Fruit fly (Drosophila melanogaster): ENCODE measurements around the gene Acbp1.

The Acbp1 gene

DNA sequence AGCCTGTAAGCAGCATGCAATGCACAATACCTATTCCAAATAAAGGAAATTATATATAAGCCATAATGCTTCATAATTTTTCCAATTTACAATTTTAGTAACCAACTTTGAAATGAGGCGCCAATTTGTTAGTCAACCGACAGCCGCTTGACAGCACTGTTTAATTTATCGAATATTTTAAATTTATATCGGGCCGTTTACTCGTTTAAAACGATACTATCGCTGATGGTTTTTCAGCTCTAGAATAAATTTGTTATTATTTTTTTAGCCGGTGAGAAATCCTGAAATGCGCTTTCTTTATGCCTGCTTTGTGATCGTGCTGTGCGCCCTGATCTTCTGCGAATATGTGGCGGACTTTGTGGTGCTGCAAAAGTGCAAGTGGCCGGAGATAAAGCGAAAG, 36.5 kb upstream of the Acbp1 start, which contains the start of gene PGAP5 (continued):
- TF ChIP-seq CG6854 (GFP tag; optimal IDR thresholded peaks at IDR 0.05) (no peak), CHES-1-like (GFP tag; optimal IDR thresholded peaks at IDR 0.05) (peak; percentile 26), tup (GFP tag; optimal IDR thresholded peaks at IDR 0.05) (no peak), CG6765 (GFP tag; optimal IDR thresholded peaks at IDR 0.05) (no peak), CG2120 (GFP tag; optimal IDR thresholded peaks at IDR 0.05) (peak; percentile 60), bab2 (GFP tag; optimal IDR thresholded peaks at IDR 0.05) (peak; percentile 1), klu (GFP tag; IDR thresholded peaks at IDR 0.05) (no peak), CG32532 (GFP tag; IDR thresholded peaks at IDR 0.05) (0 out of 2 replicates have a peak, but pooled peaks have one; percentile 25), CG12299 (tag; optimal IDR thresholded peaks at IDR 0.05) (no peak), CG8478 (optimal IDR thresholded peaks at IDR 0.05) (no peak), CG18476 (GFP tag; optimal IDR thresholded peaks at IDR 0.05) (no peak), caup (GFP tag; optimal IDR thresholded peaks at IDR 0.05; ENCODE audit: severe bottlenecking) (no peak), CG31365 (tag; optimal IDR thresholded peaks at IDR 0.05) (no peak), CG10321 (GFP tag; IDR thresholded peaks at IDR 0.05) (no peak), HLH4C (GFP tag; IDR thresholded peaks at IDR 0.05; ENCODE audit: partially characterized antibody) (peak; percentile 85), CG11504 (tag; optimal IDR thresholded peaks at IDR 0.05) (no peak), ATbp (GFP tag; optimal IDR thresholded peaks at IDR 0.05) (no peak), CG13894 (tag; optimal IDR thresholded peaks at IDR 0.05) (no peak), CG7357 (GFP tag; IDR thresholded peaks at IDR 0.05) (no peak), CG4424 (GFP tag; optimal IDR thresholded peaks at IDR 0.05) (no peak), CG12236 (GFP tag; optimal IDR thresholded peaks at IDR 0.05) (no peak), usp (GFP tag; optimal IDR thresholded peaks at IDR 0.05) (no peak), CTCF (GFP tag; optimal IDR thresholded peaks at IDR 0.05) (no peak), pita (GFP tag; optimal IDR thresholded peaks at IDR 0.05) (no peak), CG8944 (GFP tag; optimal IDR thresholded peaks at IDR 0.05) (no peak), pzg (GFP tag; optimal IDR thresholded peaks at IDR 0.05) (peak; percentile 84), CG16815 (GFP tag; optimal IDR thresholded peaks at IDR 0.05) (no peak), CG16863 (GFP tag; optimal IDR thresholded peaks at IDR 0.05) (peak; percentile 34), az2 (GFP tag; optimal IDR thresholded peaks at IDR 0.05) (no peak), CG3726 (GFP tag; IDR thresholded peaks at IDR 0.05) (no peak), ind (GFP tag; optimal IDR thresholded peaks at IDR 0.05) (no peak), Rx (GFP tag; IDR thresholded peaks at IDR 0.05) (no peak), CG4360 (GFP tag; IDR thresholded peaks at IDR 0.05) (no peak), CG7963 (GFP tag; IDR thresholded peaks at IDR 0.05; ENCODE audit: partially characterized antibody) (peak; percentile 85), unc-4 (GFP tag; IDR thresholded peaks at IDR 0.05; ENCODE audit: partially characterized antibody) (peak; percentile 98), CG17568 (GFP tag; optimal IDR thresholded peaks at IDR 0.05) (no peak), eyg (GFP tag; optimal IDR thresholded peaks at IDR 0.05) (no peak), HLH3B (GFP tag; IDR thresholded peaks at IDR 0.05) (no peak), croc (GFP tag; conservative IDR thresholded peaks at IDR 0.05) (no peak), kay (GFP tag; optimal IDR thresholded peaks at IDR 0.05) (no peak), CG13624 (GFP tag; optimal IDR thresholded peaks at IDR 0.05) (peak; percentile 19), CG34224 (GFP tag; IDR thresholded peaks at IDR 0.05; ENCODE audit: partially characterized antibody) (peak; percentile 98), CG15601 (tag; optimal IDR thresholded peaks at IDR 0.05) (no peak), gfzf (GFP tag; optimal IDR thresholded peaks at IDR 0.05) (peak; percentile 30), sna (GFP tag; IDR thresholded peaks at IDR 0.05; ENCODE audit: partially characterized antibody) (peak; percentile 95), vnd (GFP tag; IDR thresholded peaks at IDR 0.05; ENCODE audit: partially characterized antibody) (peak; percentile 87), Deaf1 (tag; optimal IDR thresholded peaks at IDR 0.05) (no peak), Doc2 (GFP tag; IDR thresholded peaks at IDR 0.05) (no peak)

Measured in whole organism, embryonic.